Worm (Caenorhabditis elegans) whole organism, L4 larva: Measurements from ENCODE around the gene F09B9.4.

Experiments used
- T20F7.1 ChIP-seq: fragments of 200-800 bp; sonication (Bioruptor generic); optimal IDR thresholded peaks from 2 replicates; lab custom pipeline; 2018; ENCODE audit warnings: mild to moderate bottlenecking, missing genetic modification characterization, missing compliant biosample characterization
- ZK546.5 ChIP-seq, 2 experiments: sonication (generic microtip); optimal IDR thresholded peaks; 2 replicates each; lab custom pipeline; 2017; ENCODE audit warnings: missing biosample characterization in 2 of 2, missing genetic modification characterization in 2 of 2
- aha-1 ChIP-seq: fragments of 150-350 bp; peaks from one replicate; lab custom pipeline; 2014; ENCODE audit warnings: missing biosample characterization, missing genetic modification characterization
- attf-4 ChIP-seq: sonication (generic microtip); optimal IDR thresholded peaks from 3 replicates; lab custom pipeline; 2017; ENCODE audit warnings: missing biosample characterization, missing genetic modification characterization
- ceh-28 ChIP-seq: fragments of 150-350 bp; optimal IDR thresholded peaks from 2 replicates; lab custom pipeline; 2014; ENCODE audit warnings: missing biosample characterization, missing genetic modification reagents, missing genetic modification characterization
- ceh-44 ChIP-seq: fragments of 200-800 bp; sonication (Bioruptor generic); IDR thresholded peaks from 2 replicates; pipeline ENCODE4 v1.3.6; 2022; ENCODE audit warnings: missing genetic modification reagents, missing genetic modification characterization, missing compliant biosample characterization
- cey-2 ChIP-seq: sonication (generic microtip); optimal IDR thresholded peaks from 3 replicates; lab custom pipeline; 2017; ENCODE audit warnings: missing genetic modification characterization, mild to moderate bottlenecking, missing compliant biosample characterization, antibody characterized with exemption, borderline replicate concordance; ENCODE audit not compliant: insufficient read depth
- daf-16 ChIP-seq, 3 experiments: sonication (generic microtip); optimal IDR thresholded peaks; 2 replicates each; lab custom pipeline; 2016 to 2017; ENCODE audit warnings: missing genetic modification characterization in 3 of 3, missing genetic modification reagents in 3 of 3, mild to moderate bottlenecking in 2 of 3, missing compliant biosample characterization in 2 of 3, missing biosample characterization in 1 of 3, moderate library complexity in 1 of 3
- fkh-10 ChIP-seq: fragments of 150-350 bp; optimal IDR thresholded peaks from 2 replicates; lab custom pipeline; 2014; ENCODE audit warnings: missing biosample characterization, missing genetic modification reagents, missing genetic modification characterization
- hlh-11 ChIP-seq: fragments of 200-800 bp; sonication (Bioruptor generic); optimal IDR thresholded peaks from 2 replicates; lab custom pipeline; 2018; ENCODE audit warnings: mild to moderate bottlenecking, missing genetic modification characterization, missing compliant biosample characterization
- hlh-30 ChIP-seq: sonication (generic microtip); optimal IDR thresholded peaks from 2 replicates; lab custom pipeline; 2017; ENCODE audit warnings: antibody characterized with exemption, mild to moderate bottlenecking, missing genetic modification characterization, missing compliant biosample characterization; ENCODE audit not compliant: insufficient read depth
- hmg-1.1 ChIP-seq: fragments of 200-800 bp; sonication (Bioruptor generic); IDR thresholded peaks from 2 replicates; pipeline ENCODE4 v1.3.6; 2022; ENCODE audit warnings: missing genetic modification reagents, missing genetic modification characterization, missing compliant biosample characterization
- lim-7 ChIP-seq: fragments of 200-800 bp; sonication (Bioruptor generic); IDR thresholded peaks from 2 replicates; pipeline ENCODE4 v1.3.6; 2022; ENCODE audit warnings: missing genetic modification characterization, missing compliant biosample characterization
- lin-1 ChIP-seq: fragments of 200-800 bp; sonication (Bioruptor generic); IDR thresholded peaks from 2 replicates; pipeline ENCODE4 v1.3.6; 2022; ENCODE audit warnings: missing genetic modification reagents, missing genetic modification characterization, missing compliant biosample characterization
- lin-39 ChIP-seq: fragments of 150-350 bp; optimal IDR thresholded peaks from 2 replicates; lab custom pipeline; 2014; ENCODE audit warnings: missing biosample characterization, missing genetic modification reagents, missing genetic modification characterization
- madf-5 ChIP-seq, 2 experiments: fragments of 200-800 bp; sonication (Bioruptor generic); IDR thresholded peaks; 2 replicates each; pipeline ENCODE4 v1.3.6; 2022; ENCODE audit warnings: missing compliant biosample characterization in 2 of 2, missing genetic modification characterization in 2 of 2
- mdl-1 ChIP-seq, 2 experiments: fragments of 150-350 bp in 1 of 2; sonication (generic microtip) in 1 of 2; optimal IDR thresholded peaks; 2 replicates each; lab custom pipeline; 2014 to 2017; ENCODE audit warnings: missing biosample characterization in 2 of 2, missing genetic modification characterization in 2 of 2
- mep-1 ChIP-seq: fragments of 150-350 bp; sonication (generic microtip); optimal IDR thresholded peaks from 3 replicates; lab custom pipeline; 2014; ENCODE audit warnings: missing biosample characterization, missing genetic modification characterization
- mxl-2 ChIP-seq: fragments of 200-800 bp; sonication (Bioruptor generic); conservative IDR thresholded peaks from 2 replicates; pipeline ENCODE4 v1.3.6; 2022; ENCODE audit warnings: missing genetic modification reagents, missing genetic modification characterization, missing compliant biosample characterization
- mxl-3 ChIP-seq: fragments of 200-800 bp; sonication (Bioruptor generic); optimal IDR thresholded peaks from 2 replicates; lab custom pipeline; 2018; ENCODE audit warnings: mild to moderate bottlenecking, missing genetic modification characterization, missing compliant biosample characterization
- nhr-111 ChIP-seq: fragments of 200-800 bp; sonication (Bioruptor generic); optimal IDR thresholded peaks from 2 replicates; lab custom pipeline; 2018; ENCODE audit warnings: mild to moderate bottlenecking, missing genetic modification characterization, missing compliant biosample characterization
- nhr-25 ChIP-seq: sonication (generic microtip); optimal IDR thresholded peaks from 2 replicates; lab custom pipeline; 2017; ENCODE audit warnings: missing genetic modification characterization, mild to moderate bottlenecking, missing compliant biosample characterization, antibody characterized with exemption, moderate library complexity, borderline replicate concordance; ENCODE audit not compliant: insufficient read depth
- nhr-28 ChIP-seq: fragments of 150-350 bp; optimal IDR thresholded peaks from 2 replicates; lab custom pipeline; 2014; ENCODE audit warnings: missing biosample characterization, missing genetic modification characterization
- nhr-42 ChIP-seq: fragments of 200-800 bp; sonication (Bioruptor generic); IDR thresholded peaks from 2 replicates; pipeline ENCODE4 v1.3.6; 2022; ENCODE audit warnings: missing genetic modification characterization, missing compliant biosample characterization
- nhr-48 ChIP-seq: sonication (generic microtip); optimal IDR thresholded peaks from 2 replicates; lab custom pipeline; 2016; ENCODE audit warnings: mild to moderate bottlenecking, missing genetic modification characterization, missing compliant biosample characterization
- nhr-77 ChIP-seq: fragments of 150-350 bp; optimal IDR thresholded peaks from 2 replicates; lab custom pipeline; 2014; ENCODE audit warnings: missing biosample characterization, missing genetic modification characterization
- php-3 ChIP-seq: fragments of 200-800 bp; sonication (Bioruptor generic); IDR thresholded peaks from 2 replicates; pipeline ENCODE4 v1.3.6; 2022; ENCODE audit warnings: missing genetic modification reagents, missing genetic modification characterization, missing compliant biosample characterization
- sdz-12 ChIP-seq: fragments of 200-800 bp; sonication (Bioruptor generic); optimal IDR thresholded peaks from 2 replicates; lab custom pipeline; 2018; ENCODE audit warnings: mild to moderate bottlenecking, missing genetic modification characterization, missing compliant biosample characterization
- set-16 ChIP-seq: fragments of 200-800 bp; sonication (Bioruptor generic); IDR thresholded peaks from 2 replicates; pipeline ENCODE4 v1.3.6; 2022; ENCODE audit warnings: missing genetic modification reagents, missing genetic modification characterization, missing compliant biosample characterization
- tag-97 ChIP-seq: fragments of 200-800 bp; sonication (Bioruptor generic); IDR thresholded peaks from 2 replicates; pipeline ENCODE4 v1.3.6; 2022; ENCODE audit warnings: missing genetic modification characterization, missing compliant biosample characterization
- unc-130 ChIP-seq: sonication (generic microtip); optimal IDR thresholded peaks from 2 replicates; lab custom pipeline; 2016; ENCODE audit warnings: missing genetic modification reagents, missing genetic modification characterization, missing compliant biosample characterization
- unc-62 ChIP-seq, 3 experiments: fragments of 150-350 bp in 1 of 3; sonication (generic microtip); optimal IDR thresholded peaks in 2 of 3; peaks in 1 of 3; 1 replicate in 1 of 3; 2 replicates in 2 of 3; lab custom pipeline; 2014 to 2017; ENCODE audit warnings: missing biosample characterization in 3 of 3, missing genetic modification characterization in 3 of 3, missing genetic modification reagents in 3 of 3, missing genotype in 1 of 3
- ztf-11 ChIP-seq: fragments of 150-350 bp; optimal IDR thresholded peaks from 2 replicates; lab custom pipeline; 2014; ENCODE audit warnings: missing biosample characterization, missing genetic modification characterization
- ztf-7 ChIP-seq: fragments of 150-350 bp; optimal IDR thresholded peaks from 2 replicates; lab custom pipeline; 2014; ENCODE audit warnings: missing biosample characterization, missing genetic modification characterization

Gene F09B9.4

ce11 chrX:10188493-10188895 is 28.1 kb downstream of the F09B9.4 start (continued):
- no peak for TF ChIP-seq ceh-28 (tag; lab: Kevin White, UChicago)
- peak; percentile 72; the same call in 1 of the 2 replicates for TF ChIP-seq ceh-44 (GFP tag; lab: Robert Waterston, UW)

DNA sequence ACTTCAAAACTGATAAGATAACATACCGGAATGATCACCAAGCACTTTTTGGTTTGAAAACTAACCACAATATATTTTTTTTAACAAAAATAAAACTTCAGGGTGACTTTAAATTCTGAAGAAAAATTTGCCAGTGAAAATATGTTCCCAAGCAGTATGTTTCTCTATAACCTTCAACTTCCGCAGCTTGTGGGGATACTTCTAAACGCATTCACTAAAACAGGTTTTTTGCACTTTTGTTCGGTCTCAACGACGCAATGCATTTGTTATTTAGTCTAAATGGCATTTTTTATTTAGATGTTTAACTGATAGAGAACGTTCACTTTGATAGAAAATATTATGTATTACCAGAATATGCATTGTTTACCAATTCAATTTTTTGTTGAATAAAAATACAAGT is 28.8 kb downstream of the F09B9.4 start:
- TF ChIP-seq daf-16 (GFP tag; optimal IDR thresholded peaks at IDR 0.05; lab: Kevin White, UChicago) (no peak), daf-16 (tag; optimal IDR thresholded peaks at IDR 0.05; lab: Kevin White, UChicago) (no peak), hmg-1.1 (GFP tag; lab: Robert Waterston, UW) (no peak), madf-5 (GFP tag; IDR thresholded peaks at IDR 0.05; lab: Robert Waterston, UW) (no peak), set-16 (GFP tag; lab: Robert Waterston, UW) (no peak), attf-4 (no peak)

DNA sequence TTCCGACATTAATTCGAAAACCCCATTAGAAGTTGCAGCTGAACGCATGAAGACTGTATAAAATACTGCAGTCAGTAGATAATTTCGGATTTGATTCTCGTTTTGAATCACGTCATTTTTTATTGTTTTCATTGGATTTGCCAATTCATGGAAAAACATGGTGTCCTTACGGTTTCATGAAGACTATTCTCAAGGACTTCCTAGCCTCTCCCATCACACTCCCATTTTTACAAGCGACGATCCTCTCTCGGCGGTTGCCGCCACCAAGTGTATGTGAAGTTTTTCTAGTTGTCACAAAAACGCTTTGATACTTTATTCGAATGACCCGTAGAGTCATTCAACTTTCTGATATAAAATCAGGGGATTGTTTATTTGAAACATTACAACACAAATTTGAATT is 29.4 kb downstream of the F09B9.4 start:
- TF ChIP-seq nhr-25 (tag; lab: Kevin White, UChicago) = peak; percentile 5
- no peak for TF ChIP-seq T20F7.1 (GFP tag; lab: Kevin White, UChicago)
- no peak for TF ChIP-seq fkh-10 (GFP tag; lab: Kevin White, UChicago)
- TF ChIP-seq ZK546.5 (tag; optimal IDR thresholded peaks at IDR 0.05; lab: Kevin White, UChicago) = no peak
- no peak for TF ChIP-seq lim-7 (GFP tag; lab: Robert Waterston, UW)
- no peak for TF ChIP-seq php-3 (GFP tag; lab: Robert Waterston, UW)
- TF ChIP-seq hlh-30 = no peak
- no peak for TF ChIP-seq ztf-11 (tag; lab: Kevin White, UChicago)
- no peak for TF ChIP-seq ztf-7 (tag; lab: Kevin White, UChicago)
- no peak for TF ChIP-seq sdz-12 (GFP tag; lab: Kevin White, UChicago)
- peak; percentile 91 for TF ChIP-seq aha-1 (tag; lab: Kevin White, UChicago)
- TF ChIP-seq cey-2 (tag; lab: Kevin White, UChicago) = no peak
- TF ChIP-seq nhr-111 (GFP tag; lab: Kevin White, UChicago) = no peak
- no peak for TF ChIP-seq nhr-48
- TF ChIP-seq tag-97 (GFP tag; lab: Robert Waterston, UW) = no peak
- no peak for TF ChIP-seq nhr-42 (GFP tag; lab: Robert Waterston, UW)
- TF ChIP-seq lin-39 (tag; lab: Kevin White, UChicago) = no peak
- no peak for TF ChIP-seq hlh-11 (tag; lab: Kevin White, UChicago)
- no peak for TF ChIP-seq unc-130 (GFP tag; lab: Kevin White, UChicago)
- TF ChIP-seq nhr-28 (tag; lab: Kevin White, UChicago) = peak; percentile 31
- no peak for TF ChIP-seq mxl-2 (GFP tag; lab: Robert Waterston, UW)
- no peak for TF ChIP-seq nhr-77 (tag; lab: Kevin White, UChicago)
- no peak for TF ChIP-seq mep-1
- TF ChIP-seq lin-1 (GFP tag; lab: Robert Waterston, UW) = no peak

DNA sequence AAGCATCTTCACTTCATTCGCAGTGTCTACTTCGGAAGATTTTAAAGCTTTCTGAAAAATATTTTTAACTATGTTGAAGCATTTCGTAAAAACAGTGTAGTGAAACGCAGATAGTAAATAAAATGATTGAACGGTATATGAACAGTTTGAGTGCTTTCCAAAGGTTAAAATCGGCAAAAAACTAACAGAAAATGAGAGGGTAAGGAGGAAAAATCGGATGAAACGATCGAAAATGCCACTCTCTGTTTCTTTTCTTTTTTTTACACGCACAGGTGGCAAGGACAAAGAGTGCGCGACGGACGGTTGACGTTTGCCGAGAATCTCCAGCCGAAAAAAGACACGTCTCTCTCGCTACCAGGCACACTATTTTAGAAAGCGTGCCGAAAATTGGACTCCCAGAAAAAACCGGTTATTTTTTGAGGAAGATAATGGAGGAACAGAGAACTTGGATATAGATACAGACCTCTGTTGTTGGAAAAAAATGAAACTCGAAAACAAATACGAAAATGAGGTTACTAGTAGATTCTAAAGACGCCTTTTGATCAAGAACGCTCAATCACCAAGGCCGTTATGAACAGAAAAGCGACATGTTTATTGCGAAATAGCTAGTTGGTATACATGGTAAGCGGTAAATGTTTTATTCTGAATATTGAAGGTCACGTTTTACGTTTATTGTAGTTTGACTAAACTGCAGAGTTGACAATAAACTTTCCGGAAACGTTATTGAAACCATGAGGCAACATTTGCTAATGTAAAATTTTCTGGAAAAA is 34.1 kb downstream of the F09B9.4 start, which contains the start of gene myrf-2:
Gene myrf-2, minus strand, starts transcription at position 51 of the 770 bp plus-strand sequence.
- TF ChIP-seq cey-2 (tag; lab: Kevin White, UChicago) (no peak), nhr-48 (peak; percentile 20), mxl-3 (peak; percentile 58), nhr-111 (GFP tag; lab: Kevin White, UChicago) (no peak), nhr-28 (tag; lab: Kevin White, UChicago) (peak; percentile 48), unc-62 (GFP tag; optimal IDR thresholded peaks at IDR 0.05 in 1 of 2; lab: Kevin White, UChicago) (peak in 1 of 2 experiments; percentile 52), unc-62 (tag; optimal IDR thresholded peaks at IDR 0.05; lab: Kevin White, UChicago) (no peak), mep-1 (peak; percentile 9), hlh-11 (tag; lab: Kevin White, UChicago) (peak; percentile 58), mdl-1 (tag; optimal IDR thresholded peaks at IDR 0.05; lab: Kevin White, UChicago) (peak in 1 of 2 experiments; percentile 36)
